Fruit fly (Drosophila melanogaster): ENCODE data around the gene CG10154.
A peak's percentile ranks its signal among the peaks of the same experiment; 100 is the strongest.

Gene CG10154

dm6 chr3L:13393538-13393937, 43.4 kb downstream of the CG10154 start:
- peak in 1 of 2 experiments; percentile 20 for TF ChIP-seq foxo (GFP tag; optimal IDR thresholded peaks at IDR 0.05)
- TF ChIP-seq lola (GFP tag; optimal IDR thresholded peaks at IDR 0.05), result no peak
- TF ChIP-seq HLH106 (tag; optimal IDR thresholded peaks at IDR 0.05), result peak; percentile 23
- TF ChIP-seq brk (GFP tag; optimal IDR thresholded peaks at IDR 0.05), result no peak
- TF ChIP-seq OdsH (GFP tag; optimal IDR thresholded peaks at IDR 0.05), result peak; percentile 22
- no peak for TF ChIP-seq Dif (GFP tag; optimal IDR thresholded peaks at IDR 0.05; ENCODE audit: partially characterized antibody)

- no peak for TF ChIP-seq Abd-B (GFP tag; optimal IDR thresholded peaks at IDR 0.05)
- TF ChIP-seq lola (GFP tag; optimal IDR thresholded peaks at IDR 0.05), result no peak
- no peak for TF ChIP-seq Vsx2 (GFP tag; optimal IDR thresholded peaks at IDR 0.05; ENCODE audit: partially characterized antibody)
- TF ChIP-seq br (GFP tag; optimal IDR thresholded peaks at IDR 0.05), result no peak
- TF ChIP-seq N (GFP tag; optimal IDR thresholded peaks at IDR 0.05), result no peak
- no peak for TF ChIP-seq fru (GFP tag; optimal IDR thresholded peaks at IDR 0.05)
- TF ChIP-seq jim (GFP tag; optimal IDR thresholded peaks at IDR 0.05), result no peak
- no peak for TF ChIP-seq usp (GFP tag; optimal IDR thresholded peaks at IDR 0.05)
- TF ChIP-seq Hr78 (GFP tag; optimal IDR thresholded peaks at IDR 0.05), result no peak
- TF ChIP-seq ey (GFP tag; optimal IDR thresholded peaks at IDR 0.05), result no peak
- no peak for TF ChIP-seq psq (GFP tag; optimal IDR thresholded peaks at IDR 0.05)
- no peak for TF ChIP-seq Sp1 (GFP tag; optimal IDR thresholded peaks at IDR 0.05)
- TF ChIP-seq Hr83 (GFP tag; optimal IDR thresholded peaks at IDR 0.05; ENCODE audit: poor library complexity, severe bottlenecking), result no peak
- no peak for TF ChIP-seq OdsH (GFP tag; optimal IDR thresholded peaks at IDR 0.05)
- TF ChIP-seq Jra (GFP tag; optimal IDR thresholded peaks at IDR 0.05), result no peak
These were observed 47.1 kb downstream of the CG10154 start, which contains the start of gene Poc1 for dm6 chr3L:13389834-13390233. TSS of gene Poc1 (minus strand) at chr3L:13390006.

dm6 chr3L:13387608-13388007, 49.3 kb downstream of the CG10154 start, which contains the start of gene CG10171:
TSS of gene CG10171 (minus strand) at chr3L:13387907.
- no peak for TF ChIP-seq OdsH (GFP tag; optimal IDR thresholded peaks at IDR 0.05)
- TF ChIP-seq Myc (optimal IDR thresholded peaks at IDR 0.05), result peak; percentile 20

Measured in whole organism, wandering third instar larva.